Fruit fly (Drosophila melanogaster): ENCODE data around the gene CG43993.
A peak's percentile ranks its signal among the peaks of the same experiment; 100 is the strongest.

CG43993 gene

DNA sequence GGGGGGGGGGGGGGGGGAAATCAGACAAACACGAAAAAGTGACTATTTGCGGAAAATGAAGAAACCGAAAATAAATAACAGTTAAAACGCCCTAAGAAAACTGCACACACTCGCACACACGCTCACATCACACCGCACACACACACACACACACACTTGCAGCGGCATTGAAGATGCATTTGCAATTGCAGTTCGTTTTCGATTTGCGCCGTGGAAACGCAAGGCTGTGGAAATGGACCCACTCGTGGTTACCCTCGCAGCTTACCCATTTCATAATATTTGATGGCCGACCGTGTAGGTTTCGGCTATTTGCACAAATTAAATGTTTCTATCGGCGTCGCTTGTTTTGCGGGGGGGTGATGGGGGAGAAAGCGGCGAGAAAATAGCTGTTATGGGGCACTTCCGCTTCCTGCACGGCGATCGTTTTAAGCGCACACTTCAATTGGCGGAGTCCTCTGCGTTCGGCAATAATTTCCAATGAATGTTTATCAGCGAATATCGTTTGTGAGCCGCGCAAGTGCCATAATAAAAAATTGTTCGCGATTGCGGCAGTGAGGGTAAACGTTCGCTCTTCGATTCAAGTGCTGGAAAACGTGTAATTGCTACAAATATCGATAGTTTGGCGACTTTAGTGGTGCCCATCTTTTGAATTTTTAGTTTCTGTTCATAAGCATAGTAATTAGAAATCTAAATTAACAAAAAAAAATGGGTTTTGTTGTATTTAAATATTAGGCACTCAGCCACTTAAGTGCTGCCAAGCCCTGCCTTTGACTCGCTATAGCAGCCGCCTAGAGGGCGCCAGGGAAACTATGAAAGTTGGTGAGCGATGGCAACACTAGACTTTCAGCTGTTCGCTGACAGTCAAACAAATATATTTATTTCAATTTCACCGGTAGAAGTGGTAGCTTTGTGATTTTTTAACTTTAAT is 29.8 kb upstream of the CG43993 start, which contains the start of the genes Pop2 and CG6928 (continued):
- TF ChIP-seq fd85E (GFP tag; optimal IDR thresholded peaks at IDR 0.05) (peak; percentile 24), Gug (GFP tag; IDR thresholded peaks at IDR 0.05) (0 out of 2 replicates have a peak, but pooled peaks have one; percentile 39), salr (GFP tag; optimal IDR thresholded peaks at IDR 0.05) (peak in 1 of 2 experiments; percentile 6), fd59A (GFP tag; optimal IDR thresholded peaks at IDR 0.05) (no peak), OdsH (GFP tag; optimal IDR thresholded peaks at IDR 0.05) (peak; percentile 66), CG6854 (GFP tag; optimal IDR thresholded peaks at IDR 0.05) (no peak), net (GFP tag; optimal IDR thresholded peaks at IDR 0.05) (no peak), Smox (GFP tag; optimal IDR thresholded peaks at IDR 0.05) (no peak), CG8319 (GFP tag; optimal IDR thresholded peaks at IDR 0.05) (peak; percentile 35), CG8119 (GFP tag; IDR thresholded peaks at IDR 0.05) (no peak)

dm6 chr3L:12003457-12003856 is 28.9 kb upstream of the CG43993 start:
- TF ChIP-seq eg (GFP tag; IDR thresholded peaks at IDR 0.05) (no peak), pdm3 (GFP tag; optimal IDR thresholded peaks at IDR 0.05) (no peak), Ets96B (tag; optimal IDR thresholded peaks at IDR 0.05) (no peak), cyc (GFP tag; optimal IDR thresholded peaks at IDR 0.05) (no peak), CG8319 (GFP tag; optimal IDR thresholded peaks at IDR 0.05) (no peak), CG16779 (tag; optimal IDR thresholded peaks at IDR 0.05) (no peak), Hr4 (GFP tag; optimal IDR thresholded peaks at IDR 0.05) (no peak), Blimp-1 (GFP tag; optimal IDR thresholded peaks at IDR 0.05) (no peak), CG10669 (GFP tag; optimal IDR thresholded peaks at IDR 0.05) (no peak), CG9139 (GFP tag; optimal IDR thresholded peaks at IDR 0.05) (no peak), Lpt (GFP tag; optimal IDR thresholded peaks at IDR 0.05) (no peak), Ets21C (GFP tag; optimal IDR thresholded peaks at IDR 0.05) (no peak), achi (GFP tag; optimal IDR thresholded peaks at IDR 0.05) (no peak), CG6276 (GFP tag; optimal IDR thresholded peaks at IDR 0.05) (no peak), CG11902 (GFP tag; optimal IDR thresholded peaks at IDR 0.05) (no peak), fkh (GFP tag; optimal IDR thresholded peaks at IDR 0.05) (no peak), CG3919 (GFP tag; optimal IDR thresholded peaks at IDR 0.05) (no peak), ss (GFP tag; optimal IDR thresholded peaks at IDR 0.05) (no peak), Smox (GFP tag; optimal IDR thresholded peaks at IDR 0.05) (no peak), CG32006 (GFP tag; optimal IDR thresholded peaks at IDR 0.05) (no peak)

DNA sequence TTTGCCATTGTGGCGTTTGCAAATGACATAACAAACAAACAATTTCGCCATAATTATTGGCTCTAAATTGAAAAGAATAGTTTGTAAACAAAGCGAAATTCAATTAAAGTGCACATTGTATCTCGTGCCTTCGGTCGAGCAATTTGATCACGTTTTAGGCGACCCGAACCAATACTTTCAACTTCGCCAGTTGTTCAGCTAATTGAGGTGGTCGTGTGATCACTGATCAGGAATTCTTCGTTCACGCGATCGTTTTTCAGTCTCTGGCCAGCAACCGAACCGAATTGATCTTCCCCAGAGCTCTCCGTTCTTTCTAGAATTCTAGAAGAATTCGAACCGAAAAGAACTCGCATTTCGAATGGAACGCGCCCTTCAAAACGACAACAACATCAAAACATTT is 28.2 kb upstream of the CG43993 start:
- TF ChIP-seq CG6276 (GFP tag; optimal IDR thresholded peaks at IDR 0.05), result no peak
- TF ChIP-seq CG31627 (GFP tag; optimal IDR thresholded peaks at IDR 0.05), result no peak
- no peak for TF ChIP-seq Hr4 (GFP tag; optimal IDR thresholded peaks at IDR 0.05)
- no peak for TF ChIP-seq CG1621 (tag; optimal IDR thresholded peaks at IDR 0.05)
- TF ChIP-seq svp (GFP tag), result no peak
- TF ChIP-seq OdsH (GFP tag; optimal IDR thresholded peaks at IDR 0.05), result no peak
- no peak for TF ChIP-seq fd59A (GFP tag; optimal IDR thresholded peaks at IDR 0.05)
- no peak for TF ChIP-seq CG9139 (GFP tag; optimal IDR thresholded peaks at IDR 0.05)
- no peak for TF ChIP-seq CG11902 (GFP tag; optimal IDR thresholded peaks at IDR 0.05)
- no peak for TF ChIP-seq Sox102F (GFP tag; optimal IDR thresholded peaks at IDR 0.05)
- no peak for TF ChIP-seq CG8119 (GFP tag; IDR thresholded peaks at IDR 0.05)
- TF ChIP-seq spab (GFP tag; optimal IDR thresholded peaks at IDR 0.05), result no peak

dm6 chr3L:12007945-12008344 is 24.4 kb upstream of the CG43993 start:
- no peak for TF ChIP-seq lz (GFP tag; optimal IDR thresholded peaks at IDR 0.05)
- TF ChIP-seq svp (GFP tag), result no peak
- TF ChIP-seq dsx (GFP tag; optimal IDR thresholded peaks at IDR 0.05; ENCODE audit: poor library complexity, severe bottlenecking), result peak; percentile 82

All from whole organism, prepupa.